Fruit fly (Drosophila melanogaster): Measurements from ENCODE around the gene CG34109.

Gene CG34109

dm6 chr2L:10056705-10057104, 37.2 kb upstream of the CG34109 start, which contains the start of gene Pen (continued):
- TF ChIP-seq CG6683 (GFP tag; optimal IDR thresholded peaks at IDR 0.05) (no peak), CG3847 (GFP tag; IDR thresholded peaks at IDR 0.05) (no peak), scrt (GFP tag; optimal IDR thresholded peaks at IDR 0.05) (no peak), B-H2 (GFP tag; optimal IDR thresholded peaks at IDR 0.05) (no peak), oc (tag; optimal IDR thresholded peaks at IDR 0.05) (no peak), Hmr (GFP tag; optimal IDR thresholded peaks at IDR 0.05) (no peak), CG31441 (GFP tag; IDR thresholded peaks at IDR 0.05) (no peak), dmrt99B (tag; optimal IDR thresholded peaks at IDR 0.05) (no peak), CG32767 (GFP tag; IDR thresholded peaks at IDR 0.05) (no peak), gem (tag; optimal IDR thresholded peaks at IDR 0.05) (no peak), CG12659 (GFP tag; optimal IDR thresholded peaks at IDR 0.05) (peak; percentile 9), Gsc (GFP tag; IDR thresholded peaks at IDR 0.05) (no peak), CG10267 (tag; optimal IDR thresholded peaks at IDR 0.05) (peak; percentile 24), fd64A (GFP tag; optimal IDR thresholded peaks at IDR 0.05) (no peak), CG12299 (tag; optimal IDR thresholded peaks at IDR 0.05) (no peak), CG31365 (tag; optimal IDR thresholded peaks at IDR 0.05) (no peak), CG14710 (tag; optimal IDR thresholded peaks at IDR 0.05) (peak; percentile 37), CG10431 (GFP tag; optimal IDR thresholded peaks at IDR 0.05) (no peak), Bteb2 (GFP tag; optimal IDR thresholded peaks at IDR 0.05) (no peak), pita (GFP tag; optimal IDR thresholded peaks at IDR 0.05) (no peak), CG5180 (GFP tag; optimal IDR thresholded peaks at IDR 0.05) (no peak), Meics (GFP tag; optimal IDR thresholded peaks at IDR 0.05) (no peak), CG17568 (GFP tag; optimal IDR thresholded peaks at IDR 0.05) (no peak), Rfx (GFP tag; IDR thresholded peaks at IDR 0.05) (no peak), al (GFP tag; IDR thresholded peaks at IDR 0.05) (no peak), H15 (GFP tag; IDR thresholded peaks at IDR 0.05) (no peak), CG10543 (GFP tag; optimal IDR thresholded peaks at IDR 0.05) (no peak), CG9876 (GFP tag; optimal IDR thresholded peaks at IDR 0.05) (no peak), hkb (optimal IDR thresholded peaks at IDR 0.05) (no peak), hkb (GFP tag; IDR thresholded peaks at IDR 0.05) (no peak), Oli (tag; optimal IDR thresholded peaks at IDR 0.05) (no peak), toy (GFP tag; IDR thresholded peaks at IDR 0.05) (no peak), onecut (GFP tag; IDR thresholded peaks at IDR 0.05) (no peak), CG2678 (tag; optimal IDR thresholded peaks at IDR 0.05) (no peak), Atf3 (GFP tag; optimal IDR thresholded peaks at IDR 0.05) (no peak), CG2129 (GFP tag; IDR thresholded peaks at IDR 0.05; ENCODE audit: partially characterized antibody) (0 out of 2 replicates have a peak, but pooled peaks have one; percentile 27), CG2116 (GFP tag; optimal IDR thresholded peaks at IDR 0.05) (peak; percentile 52), CG7987 (GFP tag; optimal IDR thresholded peaks at IDR 0.05) (no peak), CG1647 (GFP tag; optimal IDR thresholded peaks at IDR 0.05) (no peak), CG11560 (tag; IDR thresholded peaks at IDR 0.05) (no peak), dan (GFP tag; IDR thresholded peaks at IDR 0.05) (no peak), pros (GFP tag; optimal IDR thresholded peaks at IDR 0.05) (no peak), vnd (GFP tag; IDR thresholded peaks at IDR 0.05; ENCODE audit: partially characterized antibody) (peak; percentile 47; the same call in 2 of the 3 replicates), eyg (GFP tag; optimal IDR thresholded peaks at IDR 0.05) (no peak), CG12071 (GFP tag; optimal IDR thresholded peaks at IDR 0.05) (no peak), Mad (GFP tag; optimal IDR thresholded peaks at IDR 0.05) (no peak), NFAT (GFP tag; IDR thresholded peaks at IDR 0.05) (no peak), YL-1 (GFP tag; optimal IDR thresholded peaks at IDR 0.05) (no peak), D19A (tag; optimal IDR thresholded peaks at IDR 0.05) (no peak), Ets65A (GFP tag) (no peak), CG13775 (GFP tag; optimal IDR thresholded peaks at IDR 0.05) (no peak), Adf1 (GFP tag; IDR thresholded peaks at IDR 0.05) (no peak)
